Worm (Caenorhabditis elegans) whole organism, L2 larva: ENCODE results near the gene wdr-5.3.
A peak's percentile ranks its signal among the peaks of the same experiment; 100 is the strongest.

Experiments
- C34F6.9 ChIP-seq: fragments of 150-350 bp; optimal IDR thresholded peaks from 2 replicates; lab custom pipeline; 2014; ENCODE audit warnings: missing biosample characterization, missing genetic modification characterization
- Y55F3AM.14 ChIP-seq: fragments of 200-800 bp; sonication (Bioruptor generic); optimal IDR thresholded peaks from 2 replicates; lab custom pipeline; 2018; ENCODE audit warnings: mild to moderate bottlenecking, missing genetic modification characterization, missing compliant biosample characterization
- ZK546.5 ChIP-seq: sonication (generic microtip); optimal IDR thresholded peaks from 2 replicates; lab custom pipeline; 2017; ENCODE audit warnings: missing biosample characterization, missing genetic modification characterization
- alr-1 ChIP-seq: fragments of 150-350 bp; optimal IDR thresholded peaks from 2 replicates; lab custom pipeline; 2014; ENCODE audit warnings: missing biosample characterization, missing genetic modification characterization
- aly-2 ChIP-seq: fragments of 150-350 bp; optimal IDR thresholded peaks from 2 replicates; lab custom pipeline; 2014; ENCODE audit warnings: missing biosample characterization, missing genetic modification characterization
- ama-1 ChIP-seq: fragments of 150-350 bp; optimal IDR thresholded peaks from 2 replicates; lab custom pipeline; 2018; ENCODE audit warnings: inconsistent platforms
- blmp-1 ChIP-seq: sonication (generic microtip); optimal IDR thresholded peaks from 2 replicates; lab custom pipeline; 2017; ENCODE audit warnings: missing genetic modification characterization, mild to moderate bottlenecking, missing compliant biosample characterization, antibody characterized with exemption, moderate library complexity; ENCODE audit not compliant: insufficient read depth
- ceh-16 ChIP-seq: fragments of 150-350 bp; optimal IDR thresholded peaks from 2 replicates; lab custom pipeline; 2014; ENCODE audit warnings: missing biosample characterization, missing genetic modification characterization
- crh-2 ChIP-seq: sonication (generic microtip); optimal IDR thresholded peaks from 2 replicates; lab custom pipeline; 2017; ENCODE audit warnings: missing biosample characterization, missing genetic modification characterization
- elt-1 ChIP-seq: fragments of 150-350 bp; optimal IDR thresholded peaks from 2 replicates; lab custom pipeline; 2014; ENCODE audit warnings: missing biosample characterization, missing genetic modification characterization
- fos-1 ChIP-seq: fragments of 150-350 bp; optimal IDR thresholded peaks from 2 replicates; lab custom pipeline; 2014; ENCODE audit warnings: missing biosample characterization, missing genetic modification characterization
- lsy-2 ChIP-seq, 2 experiments: fragments of 150-350 bp in 1 of 2; sonication (generic microtip) in 1 of 2; optimal IDR thresholded peaks; 2 replicates each; lab custom pipeline; 2014 to 2017; ENCODE audit warnings: missing biosample characterization in 2 of 2, missing genetic modification characterization in 2 of 2
- mab-5 ChIP-seq: fragments of 150-350 bp; optimal IDR thresholded peaks from 2 replicates; lab custom pipeline; 2014; ENCODE audit warnings: missing biosample characterization, missing genetic modification characterization
- mbf-1 ChIP-seq: sonication (generic microtip); optimal IDR thresholded peaks from 2 replicates; lab custom pipeline; 2017; ENCODE audit warnings: missing biosample characterization, missing genetic modification characterization
- mdl-1 ChIP-seq, 2 experiments: fragments of 150-350 bp in 1 of 2; sonication (generic microtip) in 1 of 2; optimal IDR thresholded peaks; 2 replicates each; lab custom pipeline; 2017; ENCODE audit warnings: missing biosample characterization in 2 of 2, missing genetic modification characterization in 2 of 2
- nhr-10 ChIP-seq: sonication (generic microtip); optimal IDR thresholded peaks from 2 replicates; lab custom pipeline; 2017; ENCODE audit warnings: missing biosample characterization, missing genetic modification characterization
- nhr-11 ChIP-seq: fragments of 150-350 bp; optimal IDR thresholded peaks from 2 replicates; lab custom pipeline; 2014; ENCODE audit warnings: missing biosample characterization, missing genetic modification characterization
- nhr-12 ChIP-seq: fragments of 150-350 bp; optimal IDR thresholded peaks from 2 replicates; lab custom pipeline; 2014; ENCODE audit warnings: missing biosample characterization, missing genetic modification characterization
- nhr-129 ChIP-seq: fragments of 150-350 bp; optimal IDR thresholded peaks from 2 replicates; lab custom pipeline; 2014; ENCODE audit warnings: missing biosample characterization, missing genetic modification characterization
- nhr-23 ChIP-seq: fragments of 150-350 bp; optimal IDR thresholded peaks from 2 replicates; lab custom pipeline; 2014; ENCODE audit warnings: missing biosample characterization, missing genetic modification reagents, missing genetic modification characterization
- nhr-237 ChIP-seq: fragments of 150-350 bp; optimal IDR thresholded peaks from 2 replicates; lab custom pipeline; 2014; ENCODE audit warnings: missing biosample characterization, missing genetic modification characterization
- nhr-25 ChIP-seq: fragments of 150-350 bp; sonication (generic microtip); optimal IDR thresholded peaks from 3 replicates; lab custom pipeline; 2014; ENCODE audit warnings: missing biosample characterization, missing genetic modification characterization
- peb-1 ChIP-seq: fragments of 150-350 bp; optimal IDR thresholded peaks from 2 replicates; lab custom pipeline; 2014; ENCODE audit warnings: missing biosample characterization, missing genetic modification characterization
- sem-4 ChIP-seq: fragments of 150-350 bp; optimal IDR thresholded peaks from 2 replicates; lab custom pipeline; 2014; ENCODE audit warnings: missing biosample characterization, missing genetic modification reagents, missing genetic modification characterization
- sma-3 ChIP-seq: sonication (generic microtip); optimal IDR thresholded peaks from 2 replicates; lab custom pipeline; 2016; ENCODE audit warnings: missing genetic modification reagents, missing genetic modification characterization, missing compliant biosample characterization
- sma-9 ChIP-seq, 2 experiments: fragments of 150-350 bp in 1 of 2; sonication (generic microtip) in 1 of 2; optimal IDR thresholded peaks; 2 replicates each; lab custom pipeline; 2014 to 2016; ENCODE audit warnings: missing genetic modification characterization in 2 of 2, mild to moderate bottlenecking in 1 of 2, missing biosample characterization in 1 of 2, missing compliant biosample characterization in 1 of 2, missing genetic modification reagents in 1 of 2, moderate library complexity in 1 of 2
- unc-55 ChIP-seq: fragments of 150-350 bp; sonication (generic microtip); optimal IDR thresholded peaks from 3 replicates; lab custom pipeline; 2014; ENCODE audit warnings: missing biosample characterization, missing genetic modification reagents, missing genetic modification characterization
- unc-62 ChIP-seq: fragments of 150-350 bp; optimal IDR thresholded peaks from 2 replicates; lab custom pipeline; 2014; ENCODE audit warnings: missing biosample characterization, missing genetic modification reagents, missing genetic modification characterization
- zag-1 ChIP-seq: fragments of 150-350 bp; optimal IDR thresholded peaks from 2 replicates; lab custom pipeline; 2014; ENCODE audit warnings: missing biosample characterization, missing genetic modification characterization
- ztf-1 ChIP-seq: fragments of 200-800 bp; sonication (Bioruptor generic); conservative IDR thresholded peaks from 2 replicates; pipeline ENCODE4 v1.3.6; 2022; ENCODE audit warnings: missing genetic modification characterization, missing compliant biosample characterization
- ztf-4 ChIP-seq: fragments of 150-350 bp; optimal IDR thresholded peaks from 2 replicates; lab custom pipeline; 2014; ENCODE audit warnings: missing biosample characterization, missing genetic modification characterization

wdr-5.3 gene

DNA sequence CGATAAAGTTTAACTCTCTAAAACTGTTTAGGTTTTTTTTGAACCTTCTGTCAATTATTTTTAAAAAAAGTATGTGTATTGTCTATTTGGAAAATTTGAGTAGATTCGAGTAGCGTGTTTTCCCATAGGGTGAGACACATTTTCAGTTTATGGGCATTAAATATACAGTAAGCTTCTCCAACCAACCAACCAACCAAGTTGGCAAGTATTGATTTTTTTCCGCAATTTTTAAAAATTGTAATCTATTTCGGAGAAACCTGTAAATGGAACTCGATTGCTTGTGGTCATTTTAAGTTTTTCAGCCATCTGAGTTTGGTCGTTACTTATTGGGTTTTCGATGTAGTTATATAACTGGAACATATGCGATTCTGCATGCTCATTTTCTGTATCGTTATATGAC, 8.1 kb downstream of the wdr-5.3 start, which contains the start of gene srj-21:
Gene srj-21, plus strand, starts transcription at position 301 of the 400 bp plus-strand sequence.
- TF ChIP-seq ztf-4 (no peak), unc-62 (GFP tag; lab: Kevin White, UChicago) (no peak), C34F6.9 (tag; lab: Kevin White, UChicago) (no peak), blmp-1 (tag; lab: Kevin White, UChicago) (no peak), mdl-1 (tag; optimal IDR thresholded peaks at IDR 0.05; lab: Kevin White, UChicago) (no peak), mab-5 (tag; lab: Kevin White, UChicago) (no peak), peb-1 (tag; lab: Kevin White, UChicago) (no peak), unc-55 (GFP tag; lab: Kevin White, UChicago) (no peak), lsy-2 (tag; optimal IDR thresholded peaks at IDR 0.05; lab: Kevin White, UChicago) (no peak), sem-4 (tag; lab: Kevin White, UChicago) (no peak)

DNA sequence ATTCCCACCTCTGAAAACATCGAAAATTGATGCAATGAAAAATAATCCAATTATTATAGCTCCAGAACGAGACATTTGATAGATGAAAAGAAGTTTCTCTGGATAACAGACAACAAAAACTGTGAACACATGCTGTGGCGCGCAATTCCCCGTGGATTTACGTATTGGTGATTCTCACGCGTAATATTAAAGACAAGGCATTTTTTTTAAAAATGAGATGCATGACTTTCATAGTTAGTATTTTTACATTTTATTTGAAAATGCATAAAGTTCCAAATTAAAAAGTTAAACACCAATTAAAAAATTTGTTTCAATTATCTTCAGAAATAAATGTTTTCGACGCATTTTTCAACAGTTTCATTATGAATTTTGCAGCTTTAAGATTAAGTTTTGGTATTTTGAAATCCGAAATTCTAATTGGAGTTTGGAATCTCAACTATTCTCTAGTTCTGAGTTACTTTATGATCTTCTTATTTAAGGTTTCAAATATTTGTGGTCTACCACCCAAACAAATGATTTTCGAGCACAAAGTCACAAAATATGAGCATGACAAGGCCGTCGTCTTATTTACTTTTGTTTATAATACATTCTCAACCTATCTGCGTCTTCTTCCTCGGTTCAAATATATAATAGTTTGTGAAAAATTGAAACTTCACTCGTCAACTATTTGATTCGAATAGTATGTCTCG, 10.5 kb downstream of the wdr-5.3 start, which contains the start of the genes selt-1.2 and F28H7.2:
Gene selt-1.2, minus strand, starts transcription at position 101 of the 689 bp plus-strand sequence.
Gene F28H7.2, plus strand, starts transcription at position 639 of the 689 bp plus-strand sequence.
- TF ChIP-seq lsy-2 (tag; optimal IDR thresholded peaks at IDR 0.05; lab: Kevin White, UChicago) (no peak), nhr-23 (tag; lab: Kevin White, UChicago) (no peak), nhr-10 (no peak), ceh-16 (tag; lab: Kevin White, UChicago) (no peak), nhr-237 (tag; lab: Kevin White, UChicago) (no peak), C34F6.9 (tag; lab: Kevin White, UChicago) (no peak), elt-1 (no peak), Y55F3AM.14 (no peak), sma-3 (no peak), aly-2 (no peak), mab-5 (tag; lab: Kevin White, UChicago) (no peak)

DNA sequence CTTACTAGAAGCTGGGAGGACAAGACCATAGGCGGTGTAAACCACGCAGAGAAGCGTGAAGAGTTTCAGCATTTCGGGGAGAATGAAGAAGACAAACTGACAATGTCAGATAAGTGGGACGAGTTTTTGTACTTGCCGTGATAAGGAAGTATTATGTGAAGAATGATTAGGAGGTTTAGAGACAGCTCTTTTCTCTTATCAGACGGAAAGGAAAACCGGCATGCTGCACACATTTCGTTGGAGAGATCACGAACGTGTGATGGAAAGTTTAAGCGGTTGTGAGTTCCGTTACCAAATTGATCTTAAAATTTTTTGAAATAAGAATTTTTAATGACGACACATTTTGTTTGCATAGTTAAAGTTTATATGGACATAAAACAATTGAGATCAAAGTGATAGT, 13.7 kb downstream of the wdr-5.3 start, which contains the start of gene F28H7.3:
Gene F28H7.3, minus strand, starts transcription at position 159 of the 400 bp plus-strand sequence.
- peak; percentile 12 for TF ChIP-seq crh-2
- TF ChIP-seq nhr-12 (tag; lab: Kevin White, UChicago) = no peak
- TF ChIP-seq sma-9 (GFP tag; optimal IDR thresholded peaks at IDR 0.05; lab: Kevin White, UChicago) = peak; percentile 64
- TF ChIP-seq sma-9 (tag; optimal IDR thresholded peaks at IDR 0.05; lab: Kevin White, UChicago) = no peak
- TF ChIP-seq mab-5 (tag; lab: Kevin White, UChicago) = no peak
- TF ChIP-seq fos-1 = peak; percentile 71
- TF ChIP-seq unc-62 (GFP tag; lab: Kevin White, UChicago) = no peak

- TF ChIP-seq C34F6.9 (tag; lab: Kevin White, UChicago) (no peak), nhr-10 (no peak), nhr-129 (tag; lab: Kevin White, UChicago) (no peak), zag-1 (tag; lab: Kevin White, UChicago) (no peak), alr-1 (tag; lab: Kevin White, UChicago) (no peak), ama-1 (no peak), mbf-1 (no peak), mab-5 (tag; lab: Kevin White, UChicago) (no peak)
Measured at ce11 chrV:10754050-10754449, 17.1 kb downstream of the wdr-5.3 start, which contains the start of gene F28H7.7. F28H7.7 (minus strand) TSS chrV:10754150.

DNA sequence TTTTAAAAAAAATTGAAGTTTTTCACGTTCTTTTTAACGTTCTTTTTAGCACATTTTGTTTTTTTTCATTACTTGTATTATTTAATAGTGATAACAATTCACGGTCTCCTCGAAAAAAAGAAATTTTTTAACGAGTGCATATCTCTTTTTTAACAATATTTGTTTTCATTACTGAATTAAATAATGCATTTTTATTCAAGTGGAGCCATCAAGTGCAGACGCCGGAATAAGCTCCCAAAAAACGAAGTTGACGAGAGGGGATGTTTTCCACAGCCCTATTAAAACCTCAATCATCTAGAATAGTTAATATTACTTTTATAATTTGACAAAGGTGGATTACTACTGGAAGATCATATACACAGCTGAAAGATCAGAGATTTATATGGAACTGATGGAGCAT, 19.8 kb downstream of the wdr-5.3 start, which contains the start of gene irld-6:
Gene irld-6, minus strand, starts transcription at position 101 of the 400 bp plus-strand sequence.
- TF ChIP-seq nhr-25 (tag; lab: Kevin White, UChicago) (no peak), ZK546.5 (no peak), nhr-11 (no peak), sem-4 (tag; lab: Kevin White, UChicago) (no peak), aly-2 (no peak), ztf-1 (GFP tag; lab: Robert Waterston, UW) (no peak), nhr-10 (no peak), sma-9 (GFP tag; optimal IDR thresholded peaks at IDR 0.05; lab: Kevin White, UChicago) (no peak), sma-9 (tag; optimal IDR thresholded peaks at IDR 0.05; lab: Kevin White, UChicago) (no peak), mab-5 (tag; lab: Kevin White, UChicago) (no peak), ztf-4 (no peak), unc-62 (GFP tag; lab: Kevin White, UChicago) (no peak), nhr-23 (tag; lab: Kevin White, UChicago) (no peak)
- TF ChIP-seq, all 48 proteins: peak for 0
